Worm (Caenorhabditis elegans): ENCODE measurements around the gene M163.7.

- TF ChIP-seq nhr-77 (tag; optimal IDR thresholded peaks at IDR 0.05), result no peak
- no peak for TF ChIP-seq lin-39 (tag; optimal IDR thresholded peaks at IDR 0.05)
- no peak for TF ChIP-seq unc-39 (tag; optimal IDR thresholded peaks at IDR 0.05)
- TF ChIP-seq ztf-4 (tag; optimal IDR thresholded peaks at IDR 0.05), result no peak
- no peak for TF ChIP-seq crh-2 (tag; optimal IDR thresholded peaks at IDR 0.05)
- TF ChIP-seq mdl-1 (tag; optimal IDR thresholded peaks at IDR 0.05), result no peak
Observed at ce11 chrX:14447498-14447897, 17.1 kb upstream of the M163.7 start.

All from whole organism, L2 larva.